Worm (Caenorhabditis elegans): ENCODE measurements around the gene F54B11.5.

DNA sequence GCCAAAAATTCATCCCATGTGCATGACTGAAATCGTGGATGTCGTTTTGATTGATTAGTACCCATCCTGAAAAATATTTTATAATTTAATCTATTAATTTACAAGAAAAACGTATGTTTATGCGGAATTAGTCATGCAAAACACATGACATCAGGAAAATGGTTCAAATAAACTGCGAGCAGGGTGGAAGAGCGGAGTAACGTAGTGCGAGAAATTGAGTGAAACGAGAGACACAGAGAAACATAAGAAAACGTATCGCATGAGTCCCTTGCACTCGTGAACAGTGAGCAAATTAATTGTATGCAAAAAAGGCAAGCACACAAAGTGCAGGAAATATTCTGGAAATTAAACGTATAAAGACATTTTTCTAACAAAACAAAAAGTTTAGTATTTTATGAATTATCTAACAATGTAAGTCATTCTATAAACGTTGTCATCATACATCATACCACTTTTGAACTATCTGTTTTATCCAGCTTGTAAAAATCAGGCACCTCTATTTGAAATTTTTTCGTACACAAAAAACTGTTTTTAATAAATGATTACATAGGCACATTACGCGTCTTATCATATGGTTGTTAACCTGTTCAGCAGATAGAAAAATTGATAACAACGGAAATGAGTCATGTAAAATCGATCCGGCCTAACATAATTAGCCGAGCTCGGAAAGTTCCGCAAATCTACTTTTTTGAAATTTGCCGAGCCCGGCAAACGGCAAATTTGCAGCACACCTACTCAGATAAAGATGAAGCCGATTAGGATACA lies at the start of gene F54B11.5:
- no peak for TF ChIP-seq fkh-10 (GFP tag; optimal IDR thresholded peaks at IDR 0.05)
- TF ChIP-seq daf-16 (GFP tag; optimal IDR thresholded peaks at IDR 0.05), result no peak
- peak; percentile 44 for TF ChIP-seq daf-16 (tag; optimal IDR thresholded peaks at IDR 0.05)
- TF ChIP-seq aly-2 (tag; optimal IDR thresholded peaks at IDR 0.05), result no peak
